Worm (Caenorhabditis elegans): ENCODE measurements around the gene C10A4.1.
A peak's percentile ranks its signal among the peaks of the same experiment; 100 is the strongest.

C10A4.1 gene

ce11 chrX:7457154-7457674, 41.0 kb downstream of the C10A4.1 start:
- TF ChIP-seq fkh-10 (GFP tag; optimal IDR thresholded peaks at IDR 0.05) (peak; percentile 65), F10B5.3 (tag; optimal IDR thresholded peaks at IDR 0.05) (no peak), lsy-2 (tag; optimal IDR thresholded peaks at IDR 0.05) (peak in 1 of 2 experiments; percentile 30), daf-8 (GFP tag; IDR thresholded peaks at IDR 0.05) (no peak), egl-43 (GFP tag; IDR thresholded peaks at IDR 0.05) (no peak), nhr-42 (GFP tag; IDR thresholded peaks at IDR 0.05) (no peak), tra-1 (GFP tag; IDR thresholded peaks at IDR 0.05) (no peak), gei-8 (GFP tag; optimal IDR thresholded peaks at IDR 0.05) (no peak), aha-1 (tag) (peak; percentile 91), cey-2 (tag; optimal IDR thresholded peaks at IDR 0.05; ENCODE audit: borderline replicate concordance, insufficient read depth) (no peak), dmd-6 (GFP tag; IDR thresholded peaks at IDR 0.05) (no peak)

- TF ChIP-seq set-16 (GFP tag; IDR thresholded peaks at IDR 0.05) (peak; percentile 49), zfp-2 (tag; optimal IDR thresholded peaks at IDR 0.05) (no peak), rbr-2 (tag; optimal IDR thresholded peaks at IDR 0.05) (peak; percentile 12), daf-19 (GFP tag; conservative IDR thresholded peaks at IDR 0.05) (no peak), hlh-11 (tag; optimal IDR thresholded peaks at IDR 0.05) (no peak), hmg-1.1 (GFP tag; IDR thresholded peaks at IDR 0.05) (0 out of 2 replicates have a peak, but pooled peaks have one; percentile 6), Y48G9A.11 (GFP tag; IDR thresholded peaks at IDR 0.05) (no peak), aha-1 (tag) (peak; percentile 24), daf-8 (GFP tag; IDR thresholded peaks at IDR 0.05) (no peak), egl-43 (GFP tag; IDR thresholded peaks at IDR 0.05) (0 out of 2 replicates have a peak, but pooled peaks have one; percentile 21)
These were observed 44.3 kb downstream of the C10A4.1 start for ce11 chrX:7460516-7460915.

ce11 chrX:7463637-7464036, 47.5 kb downstream of the C10A4.1 start, which contains the start of gene sox-2:
TSS of gene sox-2 (minus strand) at chrX:7463736.
- TF ChIP-seq daf-8 (GFP tag; IDR thresholded peaks at IDR 0.05) (no peak), aha-1 (tag) (peak; percentile 83)

ce11 chrX:7464389-7464788, 48.2 kb downstream of the C10A4.1 start:
- TF ChIP-seq unc-62 (GFP tag; optimal IDR thresholded peaks at IDR 0.05 in 1 of 2): peak in 1 of 2 experiments; percentile 50
- TF ChIP-seq unc-62 (tag; optimal IDR thresholded peaks at IDR 0.05): no peak
- peak; percentile 1 for TF ChIP-seq dve-1 (tag; optimal IDR thresholded peaks at IDR 0.05; ENCODE audit: insufficient read depth)
- TF ChIP-seq mep-1 (tag; optimal IDR thresholded peaks at IDR 0.05): no peak
- TF ChIP-seq hlh-11 (tag; optimal IDR thresholded peaks at IDR 0.05): peak; percentile 6
- peak; percentile 62 for TF ChIP-seq set-16 (GFP tag; IDR thresholded peaks at IDR 0.05)
- 0 out of 2 replicates have a peak, but pooled peaks have one; percentile 46 for TF ChIP-seq egl-43 (GFP tag; IDR thresholded peaks at IDR 0.05)
- TF ChIP-seq ztf-11 (tag; optimal IDR thresholded peaks at IDR 0.05): no peak

- TF ChIP-seq zfp-3 (GFP tag; conservative IDR thresholded peaks at IDR 0.05) (no peak), daf-16 (GFP tag; optimal IDR thresholded peaks at IDR 0.05) (no peak), daf-16 (tag; optimal IDR thresholded peaks at IDR 0.05) (no peak), ZK546.5 (tag; optimal IDR thresholded peaks at IDR 0.05) (no peak), rbr-2 (tag; optimal IDR thresholded peaks at IDR 0.05) (no peak), mdt-29 (GFP tag; IDR thresholded peaks at IDR 0.05) (no peak), hmg-1.1 (GFP tag; IDR thresholded peaks at IDR 0.05) (no peak), lin-15B (tag; optimal IDR thresholded peaks at IDR 0.05) (no peak), nhr-48 (tag; optimal IDR thresholded peaks at IDR 0.05) (no peak), ces-1 (GFP tag; optimal IDR thresholded peaks at IDR 0.05) (no peak), lir-3 (tag; optimal IDR thresholded peaks at IDR 0.05) (no peak), madf-9 (GFP tag; conservative IDR thresholded peaks at IDR 0.05) (no peak), nhr-6 (tag; optimal IDR thresholded peaks at IDR 0.05) (no peak), nhr-76 (tag; optimal IDR thresholded peaks at IDR 0.05) (no peak), lin-39 (tag; optimal IDR thresholded peaks at IDR 0.05) (no peak), arid-1 (GFP tag; conservative IDR thresholded peaks at IDR 0.05) (no peak), daf-8 (GFP tag; IDR thresholded peaks at IDR 0.05) (no peak), F37D6.2 (tag; optimal IDR thresholded peaks at IDR 0.05) (no peak), hif-1 (tag; optimal IDR thresholded peaks at IDR 0.05) (no peak), lim-7 (GFP tag; IDR thresholded peaks at IDR 0.05) (no peak)
These were observed 50.5 kb downstream of the C10A4.1 start for ce11 chrX:7466682-7467081.
